Worm (Caenorhabditis elegans) whole organism, mixed stage, embryonic: ENCODE results near the gene moc-3.

ENCODE experiments used
- elt-3 ChIP-seq: fragments of 150-350 bp; optimal IDR thresholded peaks from 2 replicates; lab custom pipeline; 2014; ENCODE audit warnings: missing biosample characterization, missing genetic modification characterization
- lin-13 ChIP-seq: fragments of 150-350 bp; optimal IDR thresholded peaks from 2 replicates; lab custom pipeline; 2014; ENCODE audit warnings: missing biosample characterization, missing genetic modification characterization
- lsy-2 ChIP-seq: fragments of 150-350 bp; optimal IDR thresholded peaks from 2 replicates; lab custom pipeline; 2014; ENCODE audit warnings: missing biosample characterization, missing genetic modification characterization
- nhr-237 ChIP-seq: fragments of 150-350 bp; optimal IDR thresholded peaks from 2 replicates; lab custom pipeline; 2014; ENCODE audit warnings: missing biosample characterization, missing genetic modification characterization
- nhr-28 ChIP-seq: fragments of 150-350 bp; optimal IDR thresholded peaks from 2 replicates; lab custom pipeline; 2014; ENCODE audit warnings: missing biosample characterization, missing genetic modification characterization
- nhr-76 ChIP-seq: sonication (generic microtip); optimal IDR thresholded peaks from 2 replicates; lab custom pipeline; 2017; ENCODE audit warnings: missing biosample characterization, missing genetic modification characterization
- pha-4 ChIP-seq: fragments of 150-350 bp; optimal IDR thresholded peaks from 2 replicates; lab custom pipeline; 2018; ENCODE audit warnings: missing biosample characterization, missing genetic modification reagents, missing genetic modification characterization
- snpc-4 ChIP-seq: fragments of 150-350 bp; optimal IDR thresholded peaks from 2 replicates; lab custom pipeline; 2014; ENCODE audit warnings: missing biosample characterization, missing genetic modification characterization
- sptf-1 ChIP-seq: sonication (generic microtip); optimal IDR thresholded peaks from 2 replicates; lab custom pipeline; 2017; ENCODE audit warnings: mild to moderate bottlenecking, missing genetic modification characterization, moderate library complexity, missing compliant biosample characterization
- unc-39 ChIP-seq: fragments of 150-350 bp; optimal IDR thresholded peaks from 2 replicates; lab custom pipeline; 2014; ENCODE audit warnings: missing biosample characterization, missing genetic modification characterization
- unc-62 ChIP-seq: fragments of 150-350 bp; optimal IDR thresholded peaks from 2 replicates; lab custom pipeline; 2014; ENCODE audit warnings: missing biosample characterization, missing genetic modification reagents, missing genetic modification characterization
- ztf-11 ChIP-seq: fragments of 150-350 bp; optimal IDR thresholded peaks from 2 replicates; lab custom pipeline; 2014; ENCODE audit warnings: missing biosample characterization, missing genetic modification characterization

- TF ChIP-seq lsy-2 (tag; lab: Kevin White, UChicago) (no peak), elt-3 (tag; lab: Kevin White, UChicago) (no peak), unc-39 (no peak), unc-62 (GFP tag; lab: Kevin White, UChicago) (no peak), nhr-28 (tag; lab: Kevin White, UChicago) (no peak), pha-4 (no peak), snpc-4 (tag; lab: Kevin White, UChicago) (no peak), nhr-237 (tag; lab: Kevin White, UChicago) (no peak), sptf-1 (tag; lab: Kevin White, UChicago) (no peak), lin-13 (tag; lab: Kevin White, UChicago) (no peak), ztf-11 (tag; lab: Kevin White, UChicago) (no peak), nhr-76 (tag; lab: Kevin White, UChicago) (no peak)
Observed at ce11 chrIV:8112646-8113045, 17.7 kb upstream of the moc-3 start.
